Worm (Caenorhabditis elegans) whole organism, L3 larva: Measurements from ENCODE around the gene srg-60.
A peak's percentile ranks its signal among the peaks of the same experiment; 100 is the strongest.

Experiments
- R02D3.7 ChIP-seq: fragments of 150-350 bp; optimal IDR thresholded peaks from 2 replicates; lab custom pipeline; 2014; ENCODE audit warnings: missing biosample characterization, missing genetic modification characterization
- ZK546.5 ChIP-seq: sonication (generic microtip); optimal IDR thresholded peaks from 2 replicates; lab custom pipeline; 2017; ENCODE audit warnings: missing biosample characterization, missing genetic modification characterization
- ceh-28 ChIP-seq: fragments of 150-350 bp; optimal IDR thresholded peaks from 2 replicates; lab custom pipeline; 2014; ENCODE audit warnings: missing biosample characterization, missing genetic modification reagents, missing genetic modification characterization
- ceh-9 ChIP-seq: sonication (generic microtip); optimal IDR thresholded peaks from 2 replicates; lab custom pipeline; 2018; ENCODE audit warnings: missing biosample characterization, missing genetic modification characterization
- daf-12 ChIP-seq: fragments of 150-350 bp; optimal IDR thresholded peaks from 2 replicates; lab custom pipeline; 2014; ENCODE audit warnings: missing biosample characterization, missing genetic modification reagents, missing genetic modification characterization
- egl-27 ChIP-seq: sonication (generic microtip); optimal IDR thresholded peaks from 4 replicates; lab custom pipeline; 2017; ENCODE audit warnings: missing biosample characterization, missing genetic modification reagents, missing genetic modification characterization
- egl-5 ChIP-seq: fragments of 150-350 bp; optimal IDR thresholded peaks from 2 replicates; lab custom pipeline; 2017; ENCODE audit warnings: missing biosample characterization, missing genetic modification reagents, missing genetic modification characterization, inconsistent platforms
- elt-1 ChIP-seq: fragments of 150-350 bp; optimal IDR thresholded peaks from 2 replicates; lab custom pipeline; 2014; ENCODE audit warnings: missing biosample characterization, missing genetic modification characterization
- elt-2 ChIP-seq: sonication (generic microtip); optimal IDR thresholded peaks from 2 replicates; lab custom pipeline; 2016; ENCODE audit warnings: missing genetic modification reagents, mild to moderate bottlenecking, missing genetic modification characterization, missing compliant biosample characterization
- elt-3 ChIP-seq, 3 experiments: fragments of 150-350 bp in 1 of 3; sonication (generic microtip) in 2 of 3; optimal IDR thresholded peaks; 2 replicates in 2 of 3; 4 replicates in 1 of 3; lab custom pipeline; 2014 to 2017; ENCODE audit warnings: missing biosample characterization in 3 of 3, missing genetic modification characterization in 3 of 3
- eor-1 ChIP-seq, 2 experiments: fragments of 150-350 bp; optimal IDR thresholded peaks; 2 replicates each; lab custom pipeline; 2014 to 2018; ENCODE audit warnings: missing biosample characterization in 2 of 2, missing genetic modification characterization in 2 of 2
- fkh-10 ChIP-seq: sonication (generic microtip); optimal IDR thresholded peaks from 2 replicates; lab custom pipeline; 2017; ENCODE audit warnings: missing biosample characterization, missing genetic modification reagents, missing genetic modification characterization
- fkh-2 ChIP-seq: fragments of 150-350 bp; optimal IDR thresholded peaks from 2 replicates; lab custom pipeline; 2014; ENCODE audit warnings: missing biosample characterization, missing genetic modification reagents, missing genetic modification characterization
- jun-1 ChIP-seq: fragments of 150-350 bp; optimal IDR thresholded peaks from 2 replicates; lab custom pipeline; 2014; ENCODE audit warnings: missing biosample characterization, missing genetic modification reagents, missing genetic modification characterization
- lin-15B ChIP-seq: fragments of 150-350 bp; optimal IDR thresholded peaks from 2 replicates; lab custom pipeline; 2014; ENCODE audit warnings: missing biosample characterization, missing genetic modification characterization
- lin-39 ChIP-seq: fragments of 150-350 bp; optimal IDR thresholded peaks from 2 replicates; lab custom pipeline; 2018; ENCODE audit warnings: missing biosample characterization, missing genetic modification reagents, missing genetic modification characterization
- lsy-12 ChIP-seq: sonication (generic microtip); optimal IDR thresholded peaks from 2 replicates; lab custom pipeline; 2016; ENCODE audit warnings: mild to moderate bottlenecking, missing genetic modification characterization, missing compliant biosample characterization
- mml-1 ChIP-seq: fragments of 150-350 bp; sonication (generic microtip); optimal IDR thresholded peaks from 3 replicates; lab custom pipeline; 2014; ENCODE audit warnings: missing biosample characterization, missing genetic modification characterization
- nhr-11 ChIP-seq: fragments of 150-350 bp; optimal IDR thresholded peaks from 2 replicates; lab custom pipeline; 2014; ENCODE audit warnings: missing biosample characterization, missing genetic modification characterization
- nhr-12 ChIP-seq: fragments of 150-350 bp; optimal IDR thresholded peaks from 2 replicates; lab custom pipeline; 2014; ENCODE audit warnings: missing biosample characterization, missing genetic modification characterization
- nhr-23 ChIP-seq: fragments of 150-350 bp; optimal IDR thresholded peaks from 2 replicates; lab custom pipeline; 2014; ENCODE audit warnings: missing biosample characterization, missing genetic modification reagents, missing genetic modification characterization
- nhr-237 ChIP-seq: fragments of 150-350 bp; optimal IDR thresholded peaks from 2 replicates; lab custom pipeline; 2014; ENCODE audit warnings: missing biosample characterization, missing genetic modification characterization
- nhr-25 ChIP-seq: sonication (generic microtip); optimal IDR thresholded peaks from 2 replicates; lab custom pipeline; 2017; ENCODE audit warnings: missing biosample characterization, missing genetic modification characterization
- nhr-28 ChIP-seq: fragments of 150-350 bp; optimal IDR thresholded peaks from 2 replicates; lab custom pipeline; 2014; ENCODE audit warnings: missing biosample characterization, missing genetic modification characterization
- nhr-67 ChIP-seq: fragments of 150-350 bp; optimal IDR thresholded peaks from 2 replicates; lab custom pipeline; 2014; ENCODE audit warnings: missing biosample characterization, missing genetic modification characterization
- nhr-76 ChIP-seq: fragments of 150-350 bp; sonication (generic microtip); optimal IDR thresholded peaks from 5 replicates; lab custom pipeline; 2014; ENCODE audit warnings: missing biosample characterization, missing genetic modification characterization
- nhr-77 ChIP-seq: fragments of 150-350 bp; optimal IDR thresholded peaks from 2 replicates; lab custom pipeline; 2014; ENCODE audit warnings: missing biosample characterization, missing genetic modification characterization
- pha-4 ChIP-seq: fragments of 150-350 bp; optimal IDR thresholded peaks from 2 replicates; lab custom pipeline; 2014; ENCODE audit warnings: missing biosample characterization, missing genetic modification reagents, missing genetic modification characterization
- pqm-1 ChIP-seq: fragments of 150-350 bp; optimal IDR thresholded peaks from 2 replicates; lab custom pipeline; 2017; ENCODE audit warnings: missing biosample characterization, missing genetic modification characterization, inconsistent platforms
- sea-2 ChIP-seq: fragments of 150-350 bp; sonication (generic microtip); optimal IDR thresholded peaks from 4 replicates; lab custom pipeline; 2014; ENCODE audit warnings: missing biosample characterization, missing genetic modification reagents, missing genetic modification characterization
- skn-1 ChIP-seq: fragments of 150-350 bp; optimal IDR thresholded peaks from 2 replicates; lab custom pipeline; 2014; ENCODE audit warnings: missing biosample characterization, missing genetic modification characterization
- unc-39 ChIP-seq: sonication (generic microtip); optimal IDR thresholded peaks from 4 replicates; lab custom pipeline; 2017; ENCODE audit warnings: missing biosample characterization, missing genetic modification characterization
- unc-62 ChIP-seq: fragments of 150-350 bp; sonication (generic microtip); optimal IDR thresholded peaks from 4 replicates; lab custom pipeline; 2014; ENCODE audit warnings: missing biosample characterization, missing genetic modification reagents, missing genetic modification characterization
- zag-1 ChIP-seq: fragments of 150-350 bp; optimal IDR thresholded peaks from 2 replicates; lab custom pipeline; 2014; ENCODE audit warnings: missing biosample characterization, missing genetic modification characterization
- ztf-11 ChIP-seq: fragments of 150-350 bp; optimal IDR thresholded peaks from 2 replicates; lab custom pipeline; 2014; ENCODE audit warnings: missing biosample characterization, missing genetic modification characterization
- ztf-4 ChIP-seq: fragments of 150-350 bp; optimal IDR thresholded peaks from 2 replicates; lab custom pipeline; 2014; ENCODE audit warnings: missing biosample characterization, missing genetic modification characterization

Gene srg-60

DNA sequence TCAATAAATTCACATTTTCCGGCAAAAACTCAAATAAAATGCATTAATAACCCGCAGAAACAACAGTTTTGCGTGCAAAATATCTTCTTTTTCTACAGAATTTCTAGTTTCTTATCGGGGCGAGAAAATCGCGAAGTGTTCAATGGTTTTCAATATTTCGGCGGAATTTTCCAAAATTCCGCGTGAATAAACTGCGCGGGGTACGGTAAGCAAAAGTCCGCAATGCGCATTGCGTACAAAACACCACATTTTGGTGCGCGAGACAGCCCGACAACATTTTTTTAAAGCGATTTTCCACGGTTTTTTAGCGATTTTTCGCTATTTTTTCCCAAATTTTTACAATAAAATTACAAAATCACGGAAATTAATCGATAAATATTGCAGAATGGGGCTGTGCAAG is 28.1 kb downstream of the srg-60 start, which contains the start of gene Y45G12B.2 (continued):
- TF ChIP-seq sea-2 (GFP tag; lab: Kevin White, UChicago): peak; percentile 17
- no peak for TF ChIP-seq nhr-67 (tag; lab: Kevin White, UChicago)
- TF ChIP-seq nhr-77: no peak
- no peak for TF ChIP-seq ztf-11 (tag; lab: Kevin White, UChicago)
- no peak for TF ChIP-seq skn-1 (tag; lab: Kevin White, UChicago)
- no peak for TF ChIP-seq fkh-2
- TF ChIP-seq pha-4 (tag; lab: Kevin White, UChicago): peak; percentile 77
- no peak for TF ChIP-seq lsy-12 (tag; lab: Kevin White, UChicago)
- TF ChIP-seq nhr-28 (tag; lab: Kevin White, UChicago): no peak
- no peak for TF ChIP-seq mml-1 (tag; lab: Kevin White, UChicago)
- peak; percentile 58 for TF ChIP-seq pqm-1 (tag; lab: Kevin White, UChicago)
- TF ChIP-seq nhr-237 (tag; lab: Kevin White, UChicago): no peak
- peak; percentile 47 for TF ChIP-seq elt-2 (tag; lab: Kevin White, UChicago)
- no peak for TF ChIP-seq egl-5 (tag; lab: Kevin White, UChicago)
- TF ChIP-seq R02D3.7 (tag; lab: Kevin White, UChicago): no peak
- no peak for TF ChIP-seq nhr-11
- TF ChIP-seq nhr-76 (tag; lab: Kevin White, UChicago): no peak
- TF ChIP-seq lin-39 (tag; lab: Kevin White, UChicago): no peak
- TF ChIP-seq jun-1 (tag; lab: Kevin White, UChicago): peak; percentile 17
- TF ChIP-seq fkh-10 (GFP tag; lab: Kevin White, UChicago): no peak

DNA sequence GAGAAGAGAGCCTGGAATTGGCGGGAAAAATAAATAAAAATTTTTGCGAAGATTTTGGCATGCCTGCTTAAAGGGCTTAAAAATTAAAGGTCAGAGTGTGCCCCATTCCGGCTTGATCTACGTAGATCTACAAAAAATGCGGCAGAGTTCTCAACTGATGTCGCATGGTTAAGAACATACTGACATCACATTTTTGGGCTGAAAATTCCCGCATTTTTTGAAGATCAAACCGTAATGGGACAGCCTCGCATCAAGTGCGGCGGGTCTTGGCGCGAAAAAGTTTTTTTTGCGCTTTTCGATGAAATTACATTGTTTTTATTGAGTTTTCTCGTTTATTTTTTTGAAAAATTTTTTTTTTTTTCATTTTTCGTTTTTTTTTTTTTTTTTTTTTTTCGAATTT is 31.5 kb downstream of the srg-60 start:
- TF ChIP-seq nhr-12 (tag; lab: Kevin White, UChicago) (no peak), elt-3 (tag; optimal IDR thresholded peaks at IDR 0.05; lab: Kevin White, UChicago) (no peak), ztf-11 (tag; lab: Kevin White, UChicago) (no peak), unc-62 (GFP tag; lab: Kevin White, UChicago) (no peak), lsy-12 (tag; lab: Kevin White, UChicago) (no peak), zag-1 (no peak), elt-1 (tag; lab: Kevin White, UChicago) (no peak), pqm-1 (tag; lab: Kevin White, UChicago) (no peak), nhr-23 (tag; lab: Kevin White, UChicago) (no peak), nhr-28 (tag; lab: Kevin White, UChicago) (no peak), skn-1 (tag; lab: Kevin White, UChicago) (no peak), nhr-77 (no peak), ceh-28 (no peak), fkh-2 (no peak), ztf-4 (tag; lab: Kevin White, UChicago) (no peak), fkh-10 (GFP tag; lab: Kevin White, UChicago) (no peak), ZK546.5 (tag; lab: Kevin White, UChicago) (no peak)
- TF ChIP-seq, all 47 proteins: peak for 0

DNA sequence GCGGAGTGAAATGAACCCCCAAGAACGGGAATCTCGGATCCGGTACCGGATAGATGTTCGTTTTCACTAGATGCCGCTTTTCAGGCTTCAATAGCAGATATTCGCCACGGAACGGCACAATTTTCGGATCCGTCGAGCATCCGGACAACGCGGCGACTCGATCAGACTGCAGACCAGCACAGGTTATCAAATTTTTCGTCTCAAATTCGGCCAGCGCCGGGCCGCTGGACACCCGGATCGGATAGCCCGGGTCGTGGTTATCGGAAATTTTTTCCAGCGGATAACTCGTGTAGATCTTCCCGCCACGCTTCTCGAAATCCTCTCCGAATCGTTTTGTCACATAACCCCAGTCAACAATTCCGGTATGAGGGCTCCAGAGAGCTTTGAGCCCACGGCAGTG is 32.0 kb downstream of the srg-60 start:
- TF ChIP-seq egl-27 (tag; lab: Kevin White, UChicago): no peak
- TF ChIP-seq eor-1 (tag; optimal IDR thresholded peaks at IDR 0.05; lab: Kevin White, UChicago): no peak
- TF ChIP-seq nhr-25 (tag; lab: Kevin White, UChicago): no peak
- no peak for TF ChIP-seq unc-62 (GFP tag; lab: Kevin White, UChicago)
- no peak for TF ChIP-seq daf-12 (tag; lab: Kevin White, UChicago)
- TF ChIP-seq elt-1 (tag; lab: Kevin White, UChicago): no peak
- TF ChIP-seq nhr-67 (tag; lab: Kevin White, UChicago): no peak
- no peak for TF ChIP-seq nhr-76 (tag; lab: Kevin White, UChicago)

DNA sequence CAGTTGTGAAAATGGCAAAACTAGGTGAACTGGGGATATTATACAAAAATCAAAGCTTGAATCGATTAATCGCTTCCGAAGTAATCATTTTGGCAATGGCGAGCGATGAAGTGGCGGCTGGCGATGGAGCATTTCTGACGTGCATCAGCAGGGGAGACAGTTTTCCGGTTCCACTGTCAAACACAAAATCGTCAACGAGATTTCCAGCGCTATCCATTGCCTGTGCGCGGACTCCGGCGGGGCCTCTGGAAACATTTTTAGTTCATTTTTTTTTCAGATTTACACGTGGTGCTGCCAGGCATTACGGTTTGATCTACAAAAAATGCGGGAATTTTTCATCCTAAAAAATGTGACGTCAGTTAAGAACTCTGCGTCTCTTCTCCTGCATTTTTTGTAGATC is 33.9 kb downstream of the srg-60 start:
- no peak for TF ChIP-seq ztf-4 (tag; lab: Kevin White, UChicago)
- TF ChIP-seq egl-27 (tag; lab: Kevin White, UChicago): no peak
- TF ChIP-seq unc-39 (tag; lab: Kevin White, UChicago): no peak
- TF ChIP-seq lin-15B (tag; lab: Kevin White, UChicago): no peak
- no peak for TF ChIP-seq mml-1 (tag; lab: Kevin White, UChicago)
- no peak for TF ChIP-seq nhr-11
- TF ChIP-seq nhr-76 (tag; lab: Kevin White, UChicago): no peak
- TF ChIP-seq ceh-9 (tag; lab: Kevin White, UChicago): no peak
- TF ChIP-seq, all 47 proteins: peak for 0
